Fruit fly (Drosophila melanogaster): ENCODE data around the gene Daxx.
A peak's percentile ranks its signal among the peaks of the same experiment; 100 is the strongest.

Gene Daxx

DNA sequence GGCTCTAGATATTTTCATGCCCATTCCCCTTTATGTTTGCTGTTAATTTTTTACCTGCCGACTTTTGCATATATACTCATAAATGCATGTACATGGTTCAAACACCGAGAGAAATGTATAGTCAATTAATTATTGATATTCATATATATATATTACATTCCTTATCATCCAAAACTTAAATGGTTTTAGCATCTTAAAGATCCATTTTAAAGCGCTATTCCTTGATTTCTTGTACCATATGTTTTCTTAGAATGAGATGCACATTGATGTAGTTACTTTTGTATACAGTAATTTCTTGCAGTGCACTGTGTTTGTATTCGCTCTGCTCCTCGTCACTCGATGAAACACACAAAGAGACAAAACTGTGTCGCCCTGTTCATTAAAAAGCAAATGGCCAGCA, 27.9 kb downstream of the Daxx start (continued):
- TF ChIP-seq nau (GFP tag; optimal IDR thresholded peaks at IDR 0.05), result no peak
- peak; percentile 30; the same call in 1 of the 2 replicates for TF ChIP-seq CG31441 (GFP tag; IDR thresholded peaks at IDR 0.05)
- TF ChIP-seq z (GFP tag; IDR thresholded peaks at IDR 0.05), result no peak
- peak; percentile 49 for TF ChIP-seq phol (tag; optimal IDR thresholded peaks at IDR 0.05)
- TF ChIP-seq bsh (GFP tag; optimal IDR thresholded peaks at IDR 0.05), result peak in 1 of 2 experiments; percentile 44
- no peak for TF ChIP-seq dpn (GFP tag; optimal IDR thresholded peaks at IDR 0.05)
- no peak for TF ChIP-seq CG10565 (GFP tag; optimal IDR thresholded peaks at IDR 0.05)
- TF ChIP-seq unpg (GFP tag; optimal IDR thresholded peaks at IDR 0.05), result peak; percentile 35
- peak; percentile 46 for TF ChIP-seq CG12391 (tag; optimal IDR thresholded peaks at IDR 0.05)
- no peak for TF ChIP-seq sim (GFP tag; IDR thresholded peaks at IDR 0.05)
- no peak for TF ChIP-seq CG11093 (GFP tag; IDR thresholded peaks at IDR 0.05)
- TF ChIP-seq en (GFP tag; optimal IDR thresholded peaks at IDR 0.05), result no peak
- TF ChIP-seq CG14667 (GFP tag; IDR thresholded peaks at IDR 0.05), result no peak
- TF ChIP-seq CG12769 (tag; optimal IDR thresholded peaks at IDR 0.05), result no peak
- TF ChIP-seq toy (GFP tag; IDR thresholded peaks at IDR 0.05), result no peak
- TF ChIP-seq Usf (GFP tag; optimal IDR thresholded peaks at IDR 0.05), result no peak
- no peak for TF ChIP-seq Jarid2 (GFP tag; optimal IDR thresholded peaks at IDR 0.05)
- TF ChIP-seq HHEX (GFP tag; optimal IDR thresholded peaks at IDR 0.05), result no peak
- TF ChIP-seq CG11456 (GFP tag; IDR thresholded peaks at IDR 0.05), result no peak
- TF ChIP-seq CG4617 (GFP tag; optimal IDR thresholded peaks at IDR 0.05; ENCODE audit: borderline replicate concordance), result no peak
- no peak for TF ChIP-seq ranshi (GFP tag; IDR thresholded peaks at IDR 0.05)
- TF ChIP-seq Dip3 (GFP tag; optimal IDR thresholded peaks at IDR 0.05), result no peak
- no peak for TF ChIP-seq CG9817 (tag; optimal IDR thresholded peaks at IDR 0.05)
- TF ChIP-seq CG5245 (GFP tag; optimal IDR thresholded peaks at IDR 0.05), result no peak
- TF ChIP-seq lbe (GFP tag; optimal IDR thresholded peaks at IDR 0.05), result no peak
- no peak for TF ChIP-seq Dip2 (GFP tag; IDR thresholded peaks at IDR 0.05)
- no peak for TF ChIP-seq mam (GFP tag; optimal IDR thresholded peaks at IDR 0.05)
- TF ChIP-seq CG10147 (GFP tag; optimal IDR thresholded peaks at IDR 0.05), result no peak
- no peak for TF ChIP-seq Doc2 (GFP tag; IDR thresholded peaks at IDR 0.05)
- no peak for TF ChIP-seq HLH4C (GFP tag; IDR thresholded peaks at IDR 0.05; ENCODE audit: partially characterized antibody)
- no peak for TF ChIP-seq hb (GFP tag; IDR thresholded peaks at IDR 0.05; ENCODE audit: partially characterized antibody)
- TF ChIP-seq Adf1 (GFP tag; IDR thresholded peaks at IDR 0.05), result no peak
- TF ChIP-seq CG11504 (tag; optimal IDR thresholded peaks at IDR 0.05), result peak; percentile 62
- TF ChIP-seq CG14014 (GFP tag; IDR thresholded peaks at IDR 0.05), result no peak
- no peak for TF ChIP-seq ap (GFP tag; IDR thresholded peaks at IDR 0.05)
- peak; percentile 26 for TF ChIP-seq CG10209 (GFP tag; optimal IDR thresholded peaks at IDR 0.05)
- TF ChIP-seq CG9876 (GFP tag; optimal IDR thresholded peaks at IDR 0.05), result no peak
- no peak for TF ChIP-seq sna (GFP tag; IDR thresholded peaks at IDR 0.05; ENCODE audit: partially characterized antibody)
- TF ChIP-seq CG7556 (GFP tag; optimal IDR thresholded peaks at IDR 0.05), result peak; percentile 13
- no peak for TF ChIP-seq gro (GFP tag; optimal IDR thresholded peaks at IDR 0.05)
- no peak for TF ChIP-seq kay (GFP tag; optimal IDR thresholded peaks at IDR 0.05)
- TF ChIP-seq CG6765 (GFP tag; optimal IDR thresholded peaks at IDR 0.05), result no peak
- no peak for TF ChIP-seq Hsf (GFP tag; optimal IDR thresholded peaks at IDR 0.05)
- TF ChIP-seq dmrt99B (tag; optimal IDR thresholded peaks at IDR 0.05), result peak; percentile 55
- peak; percentile 27 for TF ChIP-seq CoRest (tag; optimal IDR thresholded peaks at IDR 0.05)
- TF ChIP-seq kah (GFP tag; optimal IDR thresholded peaks at IDR 0.05), result no peak
- peak; percentile 51 for TF ChIP-seq CG18262 (tag; optimal IDR thresholded peaks at IDR 0.05)
- TF ChIP-seq CG1024 (GFP tag; IDR thresholded peaks at IDR 0.05), result no peak
- TF ChIP-seq bowl (GFP tag; IDR thresholded peaks at IDR 0.05), result no peak
- TF ChIP-seq CG16779 (GFP tag; IDR thresholded peaks at IDR 0.05), result no peak
- TF ChIP-seq dmrt11E (tag; optimal IDR thresholded peaks at IDR 0.05), result peak; percentile 46
- TF ChIP-seq CG10654 (GFP tag; optimal IDR thresholded peaks at IDR 0.05), result no peak

All from whole organism, embryonic.